Worm (Caenorhabditis elegans) whole organism, young adult: ENCODE measurements around the gene T02H6.3.

ENCODE experiments used
- B0019.2 ChIP-seq: fragments of 200-800 bp; sonication (Bioruptor generic); conservative IDR thresholded peaks from 2 replicates; pipeline ENCODE4 v1.3.6; 2022; ENCODE audit warnings: missing genetic modification reagents, missing genetic modification characterization, missing compliant biosample characterization
- C17E4.6 ChIP-seq: fragments of 200-800 bp; sonication (Bioruptor generic); IDR thresholded peaks from 2 replicates; pipeline ENCODE4 v1.3.6; 2022; ENCODE audit warnings: missing genetic modification reagents, missing genetic modification characterization, missing compliant biosample characterization
- D2030.7 ChIP-seq: fragments of 200-800 bp; sonication (Bioruptor generic); IDR thresholded peaks from 2 replicates; pipeline ENCODE4 v1.3.6; 2022; ENCODE audit warnings: missing genetic modification reagents, missing genetic modification characterization, missing compliant biosample characterization
- F23B12.7 ChIP-seq: sonication (generic microtip); optimal IDR thresholded peaks from 2 replicates; lab custom pipeline; 2017; ENCODE audit warnings: missing genetic modification characterization, mild to moderate bottlenecking, missing compliant biosample characterization, antibody characterized with exemption, moderate library complexity; ENCODE audit not compliant: insufficient read depth
- F33H1.4 ChIP-seq: fragments of 200-800 bp; sonication (Bioruptor generic); IDR thresholded peaks from 2 replicates; pipeline ENCODE4 v1.3.6; 2022; ENCODE audit warnings: missing genetic modification reagents, missing genetic modification characterization, missing compliant biosample characterization
- F37B4.10 ChIP-seq: fragments of 200-800 bp; sonication (Bioruptor generic); IDR thresholded peaks from 2 replicates; pipeline ENCODE4 v1.3.6; 2022; ENCODE audit warnings: missing genetic modification characterization, missing compliant biosample characterization
- F52B5.7 ChIP-seq: sonication (generic microtip); optimal IDR thresholded peaks from 2 replicates; lab custom pipeline; 2016; ENCODE audit warnings: mild to moderate bottlenecking, missing genetic modification characterization, missing compliant biosample characterization
- K11D2.4 ChIP-seq: fragments of 200-800 bp; sonication (Bioruptor generic); IDR thresholded peaks from 2 replicates; pipeline ENCODE4 v1.3.6; 2022; ENCODE audit warnings: missing genetic modification reagents, missing genetic modification characterization, missing compliant biosample characterization
- T26A5.8 ChIP-seq: sonication (generic microtip); optimal IDR thresholded peaks from 2 replicates; lab custom pipeline; 2016; ENCODE audit warnings: missing genetic modification characterization, missing compliant biosample characterization
- Y53G8AR.9 ChIP-seq: fragments of 200-800 bp; sonication (Bioruptor generic); conservative IDR thresholded peaks from 2 replicates; pipeline ENCODE4 v1.3.6; 2022; ENCODE audit warnings: missing genetic modification reagents, missing genetic modification characterization, missing compliant biosample characterization
- Y79H2A.3 ChIP-seq: fragments of 200-800 bp; sonication (Bioruptor generic); conservative IDR thresholded peaks from 2 replicates; pipeline ENCODE4 v1.3.6; 2022; ENCODE audit warnings: missing genetic modification reagents, missing genetic modification characterization, missing compliant biosample characterization
- aptf-3 ChIP-seq: fragments of 200-800 bp; sonication (Bioruptor generic); IDR thresholded peaks from 2 replicates; pipeline ENCODE4 v1.3.6; 2022; ENCODE audit warnings: missing genetic modification characterization, missing compliant biosample characterization
- atf-7 ChIP-seq: sonication (generic microtip); optimal IDR thresholded peaks from 2 replicates; lab custom pipeline; 2017; ENCODE audit warnings: mild to moderate bottlenecking, missing genetic modification characterization, missing compliant biosample characterization
- attf-3 ChIP-seq: fragments of 200-800 bp; sonication (Bioruptor generic); conservative IDR thresholded peaks from 2 replicates; pipeline ENCODE4 v1.3.6; 2022; ENCODE audit warnings: missing genetic modification reagents, missing genetic modification characterization, missing compliant biosample characterization
- attf-6 ChIP-seq: fragments of 200-800 bp; sonication (Bioruptor generic); IDR thresholded peaks from 2 replicates; pipeline ENCODE4 v1.3.6; 2022; ENCODE audit warnings: missing genetic modification reagents, missing genetic modification characterization, missing compliant biosample characterization
- bed-1 ChIP-seq: fragments of 200-800 bp; sonication (Bioruptor generic); IDR thresholded peaks from 2 replicates; pipeline ENCODE4 v1.3.6; 2022; ENCODE audit warnings: missing genetic modification reagents, missing genetic modification characterization, missing compliant biosample characterization
- cebp-2 ChIP-seq: fragments of 200-800 bp; sonication (Bioruptor generic); IDR thresholded peaks from 2 replicates; pipeline ENCODE4 v1.3.6; 2022; ENCODE audit warnings: missing genetic modification characterization, missing compliant biosample characterization
- ceh-58 ChIP-seq: fragments of 200-800 bp; sonication (Bioruptor generic); IDR thresholded peaks from 2 replicates; pipeline ENCODE4 v1.3.6; 2022; ENCODE audit warnings: missing genetic modification characterization, missing compliant biosample characterization
- ceh-79 ChIP-seq: sonication (generic microtip); optimal IDR thresholded peaks from 2 replicates; lab custom pipeline; 2017; ENCODE audit warnings: mild to moderate bottlenecking, missing genetic modification characterization, missing compliant biosample characterization
- ceh-91 ChIP-seq: fragments of 200-800 bp; sonication (Bioruptor generic); IDR thresholded peaks from 2 replicates; pipeline ENCODE4 v1.3.6; 2022; ENCODE audit warnings: missing genetic modification reagents, missing genetic modification characterization, missing compliant biosample characterization
- dpff-1 ChIP-seq: sonication (generic microtip); optimal IDR thresholded peaks from 2 replicates; lab custom pipeline; 2017; ENCODE audit warnings: mild to moderate bottlenecking, missing genetic modification characterization, missing compliant biosample characterization
- dpl-1 ChIP-seq: fragments of 150-350 bp; optimal IDR thresholded peaks from 2 replicates; lab custom pipeline; 2014; ENCODE audit warnings: missing biosample characterization, missing genetic modification reagents, missing genetic modification characterization
- egl-18 ChIP-seq: fragments of 200-800 bp; sonication (Bioruptor generic); IDR thresholded peaks from 2 replicates; pipeline ENCODE4 v1.3.6; 2022; ENCODE audit warnings: missing genetic modification reagents, missing genetic modification characterization, missing compliant biosample characterization
- fkh-3 ChIP-seq: sonication (generic microtip); optimal IDR thresholded peaks from 2 replicates; lab custom pipeline; 2016; ENCODE audit warnings: mild to moderate bottlenecking, missing genetic modification characterization, missing compliant biosample characterization
- hlh-26 ChIP-seq: fragments of 200-800 bp; sonication (Bioruptor generic); conservative IDR thresholded peaks from 2 replicates; pipeline ENCODE4 v1.3.6; 2022; ENCODE audit warnings: missing genetic modification reagents, missing genetic modification characterization, missing compliant biosample characterization
- hmg-20 ChIP-seq: fragments of 200-800 bp; sonication (Bioruptor generic); IDR thresholded peaks from 2 replicates; pipeline ENCODE4 v1.3.6; 2022; ENCODE audit warnings: missing genetic modification reagents, missing genetic modification characterization, missing compliant biosample characterization
- lag-1 ChIP-seq: fragments of 200-800 bp; sonication (Bioruptor generic); IDR thresholded peaks from 2 replicates; pipeline ENCODE4 v1.3.6; 2022; ENCODE audit warnings: missing genetic modification reagents, missing genetic modification characterization, missing compliant biosample characterization
- lin-26 ChIP-seq: fragments of 200-800 bp; sonication (Bioruptor generic); IDR thresholded peaks from 2 replicates; pipeline ENCODE4 v1.3.6; 2022; ENCODE audit warnings: missing genetic modification reagents, missing genetic modification characterization, missing compliant biosample characterization
- lir-1 ChIP-seq: fragments of 200-800 bp; sonication (Bioruptor generic); conservative IDR thresholded peaks from 2 replicates; pipeline ENCODE4 v1.3.6; 2022; ENCODE audit warnings: missing genetic modification reagents, missing genetic modification characterization, missing compliant biosample characterization
- lsy-27 ChIP-seq: sonication (generic microtip); optimal IDR thresholded peaks from 2 replicates; lab custom pipeline; 2017; ENCODE audit warnings: missing genetic modification characterization, mild to moderate bottlenecking, missing compliant biosample characterization, antibody characterized with exemption, missing genotype, borderline replicate concordance; ENCODE audit not compliant: insufficient read depth
- madf-3 ChIP-seq: fragments of 200-800 bp; sonication (Bioruptor generic); IDR thresholded peaks from 2 replicates; pipeline ENCODE4 v1.3.6; 2022; ENCODE audit warnings: missing genetic modification reagents, missing genetic modification characterization, missing compliant biosample characterization
- nfyb-1 ChIP-seq: fragments of 200-800 bp; sonication (Bioruptor generic); IDR thresholded peaks from 2 replicates; pipeline ENCODE4 v1.3.6; 2022; ENCODE audit warnings: missing genetic modification reagents, missing genetic modification characterization, missing compliant biosample characterization
- nhr-120 ChIP-seq: fragments of 200-800 bp; sonication (Bioruptor generic); IDR thresholded peaks from 2 replicates; pipeline ENCODE4 v1.3.6; 2022; ENCODE audit warnings: missing genetic modification characterization, missing compliant biosample characterization
- pbrm-1 ChIP-seq: fragments of 200-800 bp; sonication (Bioruptor generic); IDR thresholded peaks from 2 replicates; pipeline ENCODE4 v1.3.6; 2022; ENCODE audit warnings: missing genetic modification reagents, missing genetic modification characterization, missing compliant biosample characterization
- rec-8 ChIP-seq, 2 experiments: sonication (generic microtip); optimal IDR thresholded peaks; 2 replicates each; lab custom pipeline; 2016; ENCODE audit warnings: mild to moderate bottlenecking in 2 of 2, missing genetic modification characterization in 2 of 2, missing genetic modification reagents in 2 of 2, missing genotype in 2 of 2, missing biosample characterization in 1 of 2, missing compliant biosample characterization in 1 of 2, moderate library complexity in 1 of 2
- sea-2 ChIP-seq: fragments of 200-800 bp; sonication (Bioruptor generic); IDR thresholded peaks from 2 replicates; pipeline ENCODE4 v1.3.6; 2022; ENCODE audit warnings: missing genetic modification characterization, missing compliant biosample characterization
- snpc-3.4 ChIP-seq: sonication (generic microtip); optimal IDR thresholded peaks from 2 replicates; lab custom pipeline; 2017; ENCODE audit warnings: missing genetic modification characterization, mild to moderate bottlenecking, missing compliant biosample characterization, antibody characterized with exemption, moderate library complexity, missing genotype, missing genetic modification reagents
- sptf-2 ChIP-seq: fragments of 200-800 bp; sonication (Bioruptor generic); optimal IDR thresholded peaks from 2 replicates; lab custom pipeline; 2018; ENCODE audit warnings: mild to moderate bottlenecking, missing genetic modification characterization, missing compliant biosample characterization
- tlf-1 ChIP-seq: fragments of 200-800 bp; sonication (Bioruptor generic); optimal IDR thresholded peaks from 2 replicates; lab custom pipeline; 2018; ENCODE audit warnings: mild to moderate bottlenecking, missing genetic modification characterization, missing compliant biosample characterization
- ztf-22 ChIP-seq: fragments of 200-800 bp; sonication (Bioruptor generic); optimal IDR thresholded peaks from 2 replicates; lab custom pipeline; 2018; ENCODE audit warnings: mild to moderate bottlenecking, missing genetic modification characterization, moderate library complexity, missing compliant biosample characterization
- ztf-25 ChIP-seq: fragments of 200-800 bp; sonication (Bioruptor generic); IDR thresholded peaks from 2 replicates; pipeline ENCODE4 v1.3.6; 2022; ENCODE audit warnings: missing genetic modification reagents, missing genetic modification characterization, missing compliant biosample characterization
- ztf-28 ChIP-seq: fragments of 200-800 bp; sonication (Bioruptor generic); IDR thresholded peaks from 2 replicates; pipeline ENCODE4 v1.3.6; 2022; ENCODE audit warnings: missing genetic modification reagents, missing genetic modification characterization, missing compliant biosample characterization
- ztf-6 ChIP-seq: fragments of 200-800 bp; sonication (Bioruptor generic); IDR thresholded peaks from 2 replicates; pipeline ENCODE4 v1.3.6; 2022; ENCODE audit warnings: missing genetic modification reagents, missing genetic modification characterization, missing compliant biosample characterization

T02H6.3 gene

DNA sequence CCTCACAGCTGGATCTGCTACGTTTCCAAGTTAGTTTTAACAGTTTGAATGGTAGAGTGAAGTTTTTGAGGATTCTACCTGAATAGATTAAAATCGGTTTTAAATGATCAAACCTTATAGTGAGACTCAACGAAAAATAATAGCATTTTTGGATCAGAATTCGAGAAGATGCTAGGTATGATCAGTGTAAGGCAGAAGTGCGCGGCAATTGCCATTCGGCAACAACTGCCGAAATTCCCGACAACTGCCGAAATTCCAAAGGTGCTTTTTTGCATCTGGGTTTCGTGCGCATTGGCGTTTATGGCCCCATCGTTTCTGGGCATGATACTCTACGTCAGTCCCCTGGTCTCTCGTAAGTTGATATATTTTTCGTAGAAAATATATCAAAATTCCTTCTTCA is 8.2 kb upstream of the T02H6.3 start, which contains the start of gene T02H6.6:
Gene T02H6.6, plus strand, starts transcription at position 301 of the 400 bp plus-strand sequence.
- no peak for TF ChIP-seq lsy-27 (tag; lab: Kevin White, UChicago)
- TF ChIP-seq nfyb-1 (GFP tag; lab: Robert Waterston, UW) = no peak
- no peak for TF ChIP-seq ztf-22 (GFP tag; lab: Kevin White, UChicago)
- no peak for TF ChIP-seq aptf-3
- TF ChIP-seq hlh-26 = no peak
- TF ChIP-seq tlf-1 = no peak
- TF ChIP-seq snpc-3.4 = no peak
- no peak for TF ChIP-seq hmg-20
- TF ChIP-seq F33H1.4 (GFP tag; lab: Robert Waterston, UW) = no peak
- no peak for TF ChIP-seq F52B5.7 (tag; lab: Kevin White, UChicago)
- TF ChIP-seq F23B12.7 = no peak
- no peak for TF ChIP-seq dpl-1 (GFP tag; lab: Kevin White, UChicago)
- no peak for TF ChIP-seq nhr-120 (GFP tag; lab: Robert Waterston, UW)
- no peak for TF ChIP-seq madf-3

DNA sequence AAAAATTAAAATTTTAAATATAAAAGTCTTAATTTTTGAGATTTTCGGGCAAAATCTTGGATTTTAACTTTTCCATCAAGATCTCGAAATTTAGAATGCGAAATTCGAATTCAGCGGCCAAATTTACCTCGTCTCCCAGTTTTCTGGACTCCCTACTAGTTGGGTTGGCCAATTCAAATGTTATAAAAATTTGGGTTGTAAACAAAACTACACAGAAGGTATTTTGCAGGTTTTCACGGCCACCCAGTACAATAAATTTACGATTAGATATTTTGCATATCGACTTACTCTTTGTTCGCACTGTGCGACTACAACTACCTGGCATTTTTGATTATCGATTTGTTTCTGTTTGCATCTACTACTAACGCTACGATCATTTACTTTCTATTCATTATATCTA is 6.8 kb upstream of the T02H6.3 start, which contains the start of gene T02H6.5:
Gene T02H6.5, plus strand, starts transcription at position 301 of the 400 bp plus-strand sequence.
- TF ChIP-seq bed-1 = no peak
- no peak for TF ChIP-seq K11D2.4 (GFP tag; lab: Robert Waterston, UW)
- no peak for TF ChIP-seq lag-1 (GFP tag; lab: Robert Waterston, UW)
- TF ChIP-seq rec-8 (tag; optimal IDR thresholded peaks at IDR 0.05; lab: Kevin White, UChicago) = no peak
- TF ChIP-seq, all 124 proteins: peak for 0

DNA sequence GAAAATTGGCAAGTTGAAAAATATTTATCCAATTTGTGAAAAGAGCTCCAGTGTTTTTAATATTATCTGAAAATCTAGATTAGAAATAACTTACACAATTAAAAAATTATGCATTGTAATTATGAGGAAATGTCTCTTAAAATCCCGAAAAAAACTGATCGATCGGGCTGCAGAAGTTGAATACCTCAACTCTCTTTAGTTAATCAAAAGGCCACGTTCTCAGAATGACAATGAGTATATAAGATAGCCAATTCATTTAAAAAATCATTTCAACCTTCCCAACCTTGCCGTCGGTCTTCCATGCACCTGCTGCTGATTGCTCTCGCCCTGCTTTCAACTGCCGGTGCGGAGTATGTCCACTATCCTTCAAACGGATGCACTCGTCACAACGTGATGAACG is 1.9 kb upstream of the T02H6.3 start, which contains the start of gene T02H6.4:
Gene T02H6.4, plus strand, starts transcription at position 301 of the 400 bp plus-strand sequence.
- TF ChIP-seq C17E4.6 (GFP tag; lab: Robert Waterston, UW) = no peak
- no peak for TF ChIP-seq atf-7 (tag; lab: Kevin White, UChicago)
- TF ChIP-seq ceh-79 (tag; lab: Kevin White, UChicago) = no peak
- no peak for TF ChIP-seq dpff-1 (tag; lab: Kevin White, UChicago)
- no peak for TF ChIP-seq T26A5.8 (tag; lab: Kevin White, UChicago)
- no peak for TF ChIP-seq attf-3 (GFP tag; lab: Robert Waterston, UW)
- no peak for TF ChIP-seq sptf-2 (GFP tag; lab: Kevin White, UChicago)
- no peak for TF ChIP-seq fkh-3 (tag; lab: Kevin White, UChicago)
- TF ChIP-seq Y53G8AR.9 (GFP tag; lab: Robert Waterston, UW) = no peak

DNA sequence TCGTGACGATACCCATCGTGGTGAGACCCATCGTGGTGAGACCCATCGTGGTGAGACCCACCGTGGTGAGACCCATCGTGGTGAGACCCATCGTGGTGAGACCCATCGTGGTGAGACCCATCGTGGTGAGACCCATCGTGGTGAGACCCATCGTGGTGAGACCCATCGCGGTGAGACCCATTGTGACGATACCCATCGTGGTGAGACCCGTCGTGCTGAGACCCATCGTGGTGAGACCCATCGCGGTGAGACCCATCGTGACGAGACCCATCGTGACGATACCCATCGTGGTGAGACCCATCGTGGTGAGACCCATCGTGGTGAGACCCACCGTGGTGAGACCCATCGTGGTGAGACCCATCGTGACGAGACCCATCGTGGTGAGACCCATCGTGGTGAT is 3.4 kb downstream of the T02H6.3 start:
- TF ChIP-seq attf-6 (GFP tag; lab: Robert Waterston, UW) = peak; percentile 52; the same call in 1 of the 2 replicates
- TF ChIP-seq ztf-6 (GFP tag; lab: Robert Waterston, UW) = peak; percentile 54; the same call in 1 of the 2 replicates
- peak; percentile 86 for TF ChIP-seq ztf-28 (GFP tag; lab: Robert Waterston, UW)
- peak; percentile 72; the same call in 1 of the 2 replicates for TF ChIP-seq sea-2 (GFP tag; lab: Robert Waterston, UW)
- TF ChIP-seq egl-18 (GFP tag; lab: Robert Waterston, UW) = 0 out of 2 replicates have a peak, but pooled peaks have one; percentile 37
- TF ChIP-seq B0019.2 (GFP tag; lab: Robert Waterston, UW) = 0 out of 2 replicates have a peak, but pooled peaks have one; percentile 32
- TF ChIP-seq ztf-25 (GFP tag; lab: Robert Waterston, UW) = peak; percentile 81
- TF ChIP-seq lin-26 (GFP tag; lab: Robert Waterston, UW) = 0 out of 2 replicates have a peak, but pooled peaks have one; percentile 56
- peak; percentile 68 for TF ChIP-seq nfyb-1 (GFP tag; lab: Robert Waterston, UW)
- 0 out of 2 replicates have a peak, but pooled peaks have one; percentile 75 for TF ChIP-seq nhr-120 (GFP tag; lab: Robert Waterston, UW)
- peak; percentile 54 for TF ChIP-seq D2030.7 (GFP tag; lab: Robert Waterston, UW)
- TF ChIP-seq Y79H2A.3 (GFP tag; lab: Robert Waterston, UW) = peak; percentile 52; the same call in 1 of the 2 replicates
- TF ChIP-seq pbrm-1 (GFP tag; lab: Robert Waterston, UW) = 0 out of 2 replicates have a peak, but pooled peaks have one; percentile 30
- peak; percentile 77 for TF ChIP-seq F33H1.4 (GFP tag; lab: Robert Waterston, UW)
- 0 out of 2 replicates have a peak, but pooled peaks have one; percentile 42 for TF ChIP-seq C17E4.6 (GFP tag; lab: Robert Waterston, UW)
- TF ChIP-seq ceh-58 (GFP tag; lab: Robert Waterston, UW) = peak; percentile 74; the same call in 1 of the 2 replicates
- TF ChIP-seq cebp-2 = peak; percentile 58; the same call in 1 of the 2 replicates
- 0 out of 2 replicates have a peak, but pooled peaks have one; percentile 19 for TF ChIP-seq lir-1 (GFP tag; lab: Robert Waterston, UW)
- peak; percentile 90; the same call in 1 of the 2 replicates for TF ChIP-seq F37B4.10
- peak; percentile 72; the same call in 1 of the 2 replicates for TF ChIP-seq ceh-91 (GFP tag; lab: Robert Waterston, UW)
- TF ChIP-seq attf-3 (GFP tag; lab: Robert Waterston, UW) = 0 out of 2 replicates have a peak, but pooled peaks have one; percentile 53
